Fruit fly (Drosophila melanogaster) whole organism, adult: ENCODE results near the gene Root.

ENCODE experiments used
- CG14711 ChIP-seq: fragments of 200-800 bp; sonication (Bioruptor generic); optimal IDR thresholded peaks from 2 replicates; lab custom pipeline; 2018; ENCODE audit warnings: missing biosample characterization, mild to moderate bottlenecking, missing genetic modification characterization, moderate library complexity
- CG33017 ChIP-seq: fragments of 200-800 bp; sonication (Bioruptor generic); optimal IDR thresholded peaks from 2 replicates; lab custom pipeline; 2018; ENCODE audit warnings: missing biosample characterization, mild to moderate bottlenecking, missing genetic modification characterization, moderate library complexity
- CG7101 ChIP-seq: fragments of 200-800 bp; sonication (Bioruptor generic); optimal IDR thresholded peaks from 2 replicates; lab custom pipeline; 2018; ENCODE audit warnings: missing biosample characterization, mild to moderate bottlenecking, missing genetic modification characterization, moderate library complexity
- Clk ChIP-seq: fragments of 200-800 bp; sonication (Bioruptor generic); optimal IDR thresholded peaks from 2 replicates; lab custom pipeline; 2017; ENCODE audit warnings: missing biosample characterization, missing genetic modification characterization
- Hr96 ChIP-seq: fragments of 200-800 bp; sonication (Bioruptor generic); optimal IDR thresholded peaks from 2 replicates; lab custom pipeline; 2016; ENCODE audit warnings: missing biosample characterization, missing genetic modification characterization
- bab1 ChIP-seq: fragments of 200-800 bp; sonication (Bioruptor generic); optimal IDR thresholded peaks from 3 replicates; lab custom pipeline; 2019; ENCODE audit warnings: missing biosample characterization, mild to moderate bottlenecking, missing genetic modification characterization, moderate library complexity
- cic ChIP-seq: fragments of 200-800 bp; sonication (Bioruptor generic); optimal IDR thresholded peaks from 2 replicates; lab custom pipeline; 2017; ENCODE audit warnings: missing biosample characterization, mild to moderate bottlenecking, missing genetic modification characterization, moderate library complexity
- cnc ChIP-seq, 2 experiments: fragments of >200 bp; optimal IDR thresholded peaks; 2 replicates each; lab custom pipeline; 2017
- kay ChIP-seq: fragments of 200-800 bp; sonication (Bioruptor generic); peaks from one replicate; lab custom pipeline; 2016; ENCODE audit warnings: missing biosample characterization, missing genetic modification characterization, borderline replicate concordance
- ovo ChIP-seq: fragments of 200-800 bp; sonication (Bioruptor generic); optimal IDR thresholded peaks from 2 replicates; lab custom pipeline; 2016; ENCODE audit warnings: missing biosample characterization, missing genetic modification characterization
- pad ChIP-seq: fragments of 200-800 bp; sonication (Bioruptor generic); optimal IDR thresholded peaks from 3 replicates; lab custom pipeline; 2017; ENCODE audit warnings: missing biosample characterization, missing genetic modification characterization, mild to moderate bottlenecking, moderate library complexity, missing genetic modification reagents
- toe ChIP-seq: fragments of 200-800 bp; sonication (Bioruptor generic); optimal IDR thresholded peaks from 2 replicates; lab custom pipeline; 2016; ENCODE audit warnings: missing biosample characterization, missing genetic modification characterization

DNA sequence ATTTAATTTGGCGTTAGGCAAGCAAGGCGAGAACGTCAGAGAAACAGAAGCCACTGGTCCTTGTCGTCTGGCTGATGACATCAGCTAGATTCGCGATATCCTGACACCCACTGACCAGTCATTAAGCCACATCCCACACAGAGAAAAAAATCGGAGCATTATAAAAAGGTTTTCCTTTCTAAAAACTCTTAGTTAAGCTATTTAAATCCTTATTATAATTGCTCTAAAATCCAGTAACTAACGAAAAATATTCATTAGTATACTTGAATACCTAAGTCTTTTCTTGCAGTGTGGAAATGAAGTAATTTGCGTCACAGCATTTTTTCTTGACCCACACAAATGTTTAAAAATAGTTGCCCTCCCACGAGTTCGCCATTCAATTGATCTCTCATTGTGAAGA lies 44.3 kb upstream of the Root start:
- TF ChIP-seq pad (GFP tag; lab: Kevin White, UChicago) (no peak), Clk (GFP tag; lab: Kevin White, UChicago) (no peak), CG14711 (tag; lab: Kevin White, UChicago) (no peak), Hr96 (GFP tag; lab: Kevin White, UChicago) (no peak), CG7101 (tag; lab: Kevin White, UChicago) (no peak), kay (GFP tag; lab: Kevin White, UChicago) (no peak), toe (GFP tag; lab: Kevin White, UChicago) (no peak), cnc (optimal IDR thresholded peaks at IDR 0.05; lab: Kevin White, UChicago) (no peak), ovo (GFP tag; lab: Kevin White, UChicago) (no peak), cic (GFP tag; lab: Kevin White, UChicago) (no peak), CG33017 (tag; lab: Kevin White, UChicago) (no peak), bab1 (GFP tag; lab: Kevin White, UChicago) (no peak)
